Worm (Caenorhabditis elegans): Measurements from ENCODE around the gene F57C12.6.

F57C12.6 gene

ce11 chrX:553875-554274 lies at the start of gene F57C12.6:
TSS of gene F57C12.6 (minus strand) at chrX:553975.
- TF ChIP-seq unc-62 (GFP tag; optimal IDR thresholded peaks at IDR 0.05) = no peak

- no peak for TF ChIP-seq unc-62 (GFP tag; optimal IDR thresholded peaks at IDR 0.05)
Measured at ce11 chrX:601860-602259, 48.1 kb upstream of the F57C12.6 start, which contains the start of gene F13C5.1. TSS of gene F13C5.1 (plus strand) at chrX:602160.

- TF ChIP-seq unc-62 (GFP tag; optimal IDR thresholded peaks at IDR 0.05) = no peak
Measured at ce11 chrX:601340-601757, 47.6 kb upstream of the F57C12.6 start.

ce11 chrX:600671-601070 lies 46.9 kb upstream of the F57C12.6 start:
- TF ChIP-seq unc-62 (GFP tag; optimal IDR thresholded peaks at IDR 0.05) = no peak

- no peak for TF ChIP-seq unc-62 (GFP tag; optimal IDR thresholded peaks at IDR 0.05)
Measured at ce11 chrX:599476-599875, 45.7 kb upstream of the F57C12.6 start, which contains the start of gene F13C5.3. TSS of gene F13C5.3 (minus strand) at chrX:599576.

ce11 chrX:593910-594447 lies 40.2 kb upstream of the F57C12.6 start, which contains the start of gene F13C5.2:
TSS of gene F13C5.2 (plus strand) at chrX:593960.
- no peak for TF ChIP-seq unc-62 (GFP tag; optimal IDR thresholded peaks at IDR 0.05)

ce11 chrX:593245-593733 lies 39.5 kb upstream of the F57C12.6 start:
- TF ChIP-seq unc-62 (GFP tag; optimal IDR thresholded peaks at IDR 0.05) = no peak

ce11 chrX:591056-591455 lies 37.3 kb upstream of the F57C12.6 start:
- TF ChIP-seq unc-62 (GFP tag; optimal IDR thresholded peaks at IDR 0.05) = no peak

ce11 chrX:587798-588197 lies 34.0 kb upstream of the F57C12.6 start, which contains the start of gene mrp-1:
TSS of gene mrp-1 (minus strand) at chrX:587898.
- no peak for TF ChIP-seq unc-62 (GFP tag; optimal IDR thresholded peaks at IDR 0.05)

ce11 chrX:585598-586217 lies 31.9 kb upstream of the F57C12.6 start:
- TF ChIP-seq unc-62 (GFP tag; optimal IDR thresholded peaks at IDR 0.05) = no peak

- no peak for TF ChIP-seq unc-62 (GFP tag; optimal IDR thresholded peaks at IDR 0.05)
Measured at ce11 chrX:581754-582153, 28.0 kb upstream of the F57C12.6 start.

ce11 chrX:575084-575483 lies 21.3 kb upstream of the F57C12.6 start:
- no peak for TF ChIP-seq unc-62 (GFP tag; optimal IDR thresholded peaks at IDR 0.05)

- TF ChIP-seq unc-62 (GFP tag; optimal IDR thresholded peaks at IDR 0.05) = no peak
Measured at ce11 chrX:573270-573669, 19.5 kb upstream of the F57C12.6 start.

- TF ChIP-seq unc-62 (GFP tag; optimal IDR thresholded peaks at IDR 0.05) = no peak
Measured at ce11 chrX:572601-573000, 18.8 kb upstream of the F57C12.6 start, which contains the start of gene mrp-2. TSS of gene mrp-2 (minus strand) at chrX:572701.

- TF ChIP-seq unc-62 (GFP tag; optimal IDR thresholded peaks at IDR 0.05) = no peak
Measured at ce11 chrX:571367-571766, 17.6 kb upstream of the F57C12.6 start.

ce11 chrX:557857-558256 lies 4.1 kb upstream of the F57C12.6 start, which contains the start of gene nas-38:
TSS of gene nas-38 (plus strand) at chrX:558157.
- no peak for TF ChIP-seq unc-62 (GFP tag; optimal IDR thresholded peaks at IDR 0.05)

ce11 chrX:557195-557594 lies 3.4 kb upstream of the F57C12.6 start, which contains the start of gene hlh-19:
TSS of gene hlh-19 (minus strand) at chrX:557295.
- no peak for TF ChIP-seq unc-62 (GFP tag; optimal IDR thresholded peaks at IDR 0.05)
